Fruit fly (Drosophila melanogaster) whole organism, embryonic: Measurements from ENCODE around the gene Hrd3.

Experiments
- ATbp ChIP-seq: fragments of 200-800 bp; sonication (Bioruptor generic); optimal IDR thresholded peaks from 2 replicates; lab custom pipeline; 2017; ENCODE audit warnings: missing biosample characterization, mild to moderate bottlenecking, missing genetic modification characterization, missing genetic modification reagents
- BEAF-32 ChIP-seq: fragments of 200-800 bp; sonication (Bioruptor generic); optimal IDR thresholded peaks from 3 replicates; lab custom pipeline; 2017; ENCODE audit warnings: missing biosample characterization, missing genetic modification characterization, mild to moderate bottlenecking, moderate library complexity, missing genetic modification reagents
- CG10267 ChIP-seq: fragments of 200-800 bp; sonication (Bioruptor generic); optimal IDR thresholded peaks from 2 replicates; lab custom pipeline; 2018; ENCODE audit warnings: missing biosample characterization, mild to moderate bottlenecking, missing genetic modification characterization, moderate library complexity
- CG11695 ChIP-seq: fragments of 200-800 bp; sonication (Bioruptor generic); IDR thresholded peaks from 3 replicates; pipeline ENCODE4 v1.3.6; 2022; ENCODE audit warnings: missing biosample characterization, missing genetic modification characterization
- CG12299 ChIP-seq: fragments of 200-800 bp; sonication (Bioruptor generic); optimal IDR thresholded peaks from 2 replicates; lab custom pipeline; 2018; ENCODE audit warnings: missing biosample characterization, mild to moderate bottlenecking, missing genetic modification characterization
- CG13123 ChIP-seq: fragments of 200-800 bp; sonication (Bioruptor generic); optimal IDR thresholded peaks from 2 replicates; lab custom pipeline; 2016; ENCODE audit warnings: missing biosample characterization, missing genetic modification characterization
- CG17328 ChIP-seq: fragments of 200-800 bp; sonication (Bioruptor generic); IDR thresholded peaks from 2 replicates; pipeline ENCODE4 v1.3.6; 2022; ENCODE audit warnings: missing biosample characterization, missing genetic modification characterization
- CG1792 ChIP-seq: fragments of 200-800 bp; sonication (Bioruptor generic); optimal IDR thresholded peaks from 2 replicates; lab custom pipeline; 2016; ENCODE audit warnings: missing biosample characterization, missing genetic modification characterization
- CG31224 ChIP-seq: fragments of 200-800 bp; sonication (Bioruptor generic); IDR thresholded peaks from 2 replicates; pipeline ENCODE4 v1.3.6; 2022; ENCODE audit warnings: missing biosample characterization, missing genetic modification characterization
- CG32767 ChIP-seq: fragments of 200-800 bp; sonication (Bioruptor generic); IDR thresholded peaks from 2 replicates; pipeline ENCODE4 v1.3.6; 2022; ENCODE audit warnings: missing biosample characterization, missing genetic modification characterization
- CG33557 ChIP-seq: fragments of 200-800 bp; sonication (Bioruptor generic); optimal IDR thresholded peaks from 2 replicates; lab custom pipeline; 2019; ENCODE audit warnings: missing biosample characterization, mild to moderate bottlenecking, missing genetic modification characterization, moderate library complexity
- CG34422 ChIP-seq: fragments of 200-800 bp; sonication (Bioruptor generic); IDR thresholded peaks from 3 replicates; pipeline ENCODE4 v1.3.6; 2022; ENCODE audit warnings: missing biosample characterization, missing genetic modification characterization
- CG4360 ChIP-seq: fragments of 200-800 bp; sonication (Bioruptor generic); IDR thresholded peaks from 2 replicates; pipeline ENCODE4 v1.3.6; 2022; ENCODE audit warnings: missing biosample characterization, missing genetic modification characterization
- CG43689 ChIP-seq: fragments of 200-800 bp; sonication (Bioruptor generic); IDR thresholded peaks from 2 replicates; pipeline ENCODE4 v1.3.6; 2022; ENCODE audit warnings: missing biosample characterization, missing genetic modification characterization
- CG5953 ChIP-seq: fragments of 200-800 bp; sonication (Bioruptor generic); IDR thresholded peaks from 2 replicates; pipeline ENCODE4 v1.3.6; 2022; ENCODE audit warnings: missing biosample characterization, missing genetic modification characterization
- CG7357 ChIP-seq: fragments of 200-800 bp; sonication (Bioruptor generic); IDR thresholded peaks from 3 replicates; pipeline ENCODE4 v1.3.6; 2022; ENCODE audit warnings: missing biosample characterization, missing genetic modification characterization
- CG8089 ChIP-seq: fragments of 200-800 bp; sonication (Bioruptor generic); optimal IDR thresholded peaks from 3 replicates; lab custom pipeline; 2016; ENCODE audit warnings: missing biosample characterization, missing genetic modification characterization
- CG8388 ChIP-seq: fragments of 200-800 bp; sonication (Bioruptor generic); optimal IDR thresholded peaks from 2 replicates; lab custom pipeline; 2019; ENCODE audit warnings: missing biosample characterization, mild to moderate bottlenecking, missing genetic modification characterization, moderate library complexity
- CG8765 ChIP-seq: fragments of 200-800 bp; sonication (Bioruptor generic); IDR thresholded peaks from 2 replicates; pipeline ENCODE4 v1.3.6; 2022; ENCODE audit warnings: missing biosample characterization, missing genetic modification characterization
- CG9817 ChIP-seq: fragments of 200-800 bp; sonication (Bioruptor generic); optimal IDR thresholded peaks from 2 replicates; lab custom pipeline; 2018; ENCODE audit warnings: missing biosample characterization, mild to moderate bottlenecking, missing genetic modification characterization, moderate library complexity
- Dp ChIP-seq: fragments of 200-800 bp; sonication (Bioruptor generic); optimal IDR thresholded peaks from 2 replicates; lab custom pipeline; 2018; ENCODE audit warnings: missing biosample characterization, mild to moderate bottlenecking, missing genetic modification characterization, moderate library complexity
- ERR ChIP-seq: fragments of 200-800 bp; sonication (Bioruptor generic); optimal IDR thresholded peaks from 2 replicates; lab custom pipeline; 2016; ENCODE audit warnings: missing biosample characterization, missing genetic modification characterization
- Ets97D ChIP-seq: fragments of 200-800 bp; sonication (Bioruptor generic); optimal IDR thresholded peaks from 3 replicates; lab custom pipeline; 2016; ENCODE audit warnings: missing biosample characterization, missing genetic modification characterization
- Gsc ChIP-seq: fragments of 200-800 bp; sonication (Bioruptor generic); IDR thresholded peaks from 2 replicates; pipeline ENCODE4 v1.3.6; 2022; ENCODE audit warnings: missing biosample characterization, missing genetic modification characterization
- Hmr ChIP-seq: fragments of 200-800 bp; sonication (Bioruptor generic); optimal IDR thresholded peaks from 3 replicates; lab custom pipeline; 2017; ENCODE audit warnings: mild to moderate bottlenecking, missing biosample characterization, missing genetic modification reagents, missing genetic modification characterization
- Kr ChIP-seq: fragments of 200-800 bp; sonication (Bioruptor generic); optimal IDR thresholded peaks from 2 replicates; lab custom pipeline; 2017; ENCODE audit warnings: missing biosample characterization, mild to moderate bottlenecking, missing genetic modification characterization
- MESR4 ChIP-seq: fragments of 200-800 bp; sonication (Bioruptor generic); optimal IDR thresholded peaks from 2 replicates; lab custom pipeline; 2018; ENCODE audit warnings: missing biosample characterization, mild to moderate bottlenecking, missing genetic modification characterization, moderate library complexity
- NfI ChIP-seq: fragments of 200-800 bp; sonication (Bioruptor generic); optimal IDR thresholded peaks from 3 replicates; lab custom pipeline; 2018; ENCODE audit warnings: missing biosample characterization, mild to moderate bottlenecking, missing genetic modification characterization, moderate library complexity
- Optix ChIP-seq: fragments of 200-800 bp; sonication (Bioruptor generic); IDR thresholded peaks from 3 replicates; pipeline ENCODE4 v1.3.6; 2022; ENCODE audit warnings: missing biosample characterization, missing genetic modification characterization
- Sin3A ChIP-seq: fragments of >200 bp; optimal IDR thresholded peaks from 2 replicates; lab custom pipeline; 2018
- YL-1 ChIP-seq: fragments of 200-800 bp; sonication (Bioruptor generic); optimal IDR thresholded peaks from 3 replicates; lab custom pipeline; 2017; ENCODE audit warnings: missing biosample characterization, mild to moderate bottlenecking, missing genetic modification characterization
- cas ChIP-seq: fragments of 200-800 bp; sonication (Bioruptor generic); IDR thresholded peaks from 2 replicates; pipeline ENCODE4 v1.3.6; 2022; ENCODE audit warnings: missing biosample characterization, missing genetic modification characterization
- corto ChIP-seq: fragments of 200-800 bp; sonication (Bioruptor generic); optimal IDR thresholded peaks from 2 replicates; lab custom pipeline; 2016; ENCODE audit warnings: missing biosample characterization, mild to moderate bottlenecking, missing genetic modification characterization, moderate library complexity
- crol ChIP-seq: fragments of 200-800 bp; sonication (Bioruptor generic); IDR thresholded peaks from 2 replicates; pipeline ENCODE4 v1.3.6; 2022; ENCODE audit warnings: missing biosample characterization, missing genetic modification characterization
- dan ChIP-seq: fragments of 200-800 bp; sonication (Bioruptor generic); IDR thresholded peaks from 2 replicates; pipeline ENCODE4 v1.3.6; 2022; ENCODE audit warnings: missing biosample characterization, missing genetic modification characterization
- ems ChIP-seq: fragments of 200-800 bp; sonication (Bioruptor generic); optimal IDR thresholded peaks from 3 replicates; lab custom pipeline; 2016; ENCODE audit warnings: missing biosample characterization, missing genetic modification characterization
- en ChIP-seq: fragments of 200-800 bp; sonication (Bioruptor generic); optimal IDR thresholded peaks from 2 replicates; lab custom pipeline; 2016; ENCODE audit warnings: missing biosample characterization, missing genetic modification characterization
- eyg ChIP-seq: fragments of 200-800 bp; sonication (Bioruptor generic); optimal IDR thresholded peaks from 3 replicates; lab custom pipeline; 2016; ENCODE audit warnings: missing biosample characterization, missing genetic modification characterization
- fd96Cb ChIP-seq: fragments of 200-800 bp; sonication (Bioruptor generic); optimal IDR thresholded peaks from 2 replicates; lab custom pipeline; 2018; ENCODE audit warnings: missing biosample characterization, mild to moderate bottlenecking, missing genetic modification characterization, moderate library complexity
- fru ChIP-seq: fragments of >200 bp; optimal IDR thresholded peaks from 2 replicates; lab custom pipeline; 2017
- gce ChIP-seq: fragments of 200-800 bp; sonication (Bioruptor generic); IDR thresholded peaks from 3 replicates; pipeline ENCODE4 v1.3.6; 2022; ENCODE audit warnings: missing biosample characterization, missing genetic modification characterization
- klu ChIP-seq: fragments of 200-800 bp; sonication (Bioruptor generic); IDR thresholded peaks from 2 replicates; pipeline ENCODE4 v1.3.6; 2022; ENCODE audit warnings: missing biosample characterization, missing genetic modification characterization
- knrl ChIP-seq: fragments of 200-800 bp; sonication (Bioruptor generic); IDR thresholded peaks from 3 replicates; pipeline ENCODE4 v1.3.6; 2022; ENCODE audit warnings: missing biosample characterization, missing genetic modification characterization; ENCODE audit not compliant: partially characterized antibody
- nom ChIP-seq: fragments of 200-800 bp; sonication (Bioruptor generic); optimal IDR thresholded peaks from 2 replicates; lab custom pipeline; 2017; ENCODE audit warnings: missing biosample characterization, missing genetic modification characterization, mild to moderate bottlenecking, moderate library complexity, missing genetic modification reagents
- prd ChIP-seq, 3 experiments: fragments of >200 bp in 2 of 3; fragments of 200-800 bp in 1 of 3; sonication (Bioruptor generic) in 1 of 3; optimal IDR thresholded peaks in 2 of 3; IDR thresholded peaks in 1 of 3; 2 replicates in 2 of 3; 3 replicates in 1 of 3; pipeline versions ENCODE4 v1.3.6 to Lab custom; 2017 to 2022; ENCODE audit warnings: missing biosample characterization in 1 of 3, missing genetic modification characterization in 1 of 3
- ro ChIP-seq: fragments of 200-800 bp; sonication (Bioruptor generic); IDR thresholded peaks from 2 replicates; pipeline ENCODE4 v1.3.6; 2022; ENCODE audit warnings: missing biosample characterization, missing genetic modification characterization
- sd ChIP-seq: fragments of 200-800 bp; sonication (Bioruptor generic); optimal IDR thresholded peaks from 3 replicates; lab custom pipeline; 2018; ENCODE audit warnings: missing biosample characterization, mild to moderate bottlenecking, missing genetic modification characterization, moderate library complexity
- sima ChIP-seq: fragments of 200-800 bp; sonication (Bioruptor generic); optimal IDR thresholded peaks from 2 replicates; lab custom pipeline; 2016; ENCODE audit warnings: missing biosample characterization, missing genetic modification characterization
- unpg ChIP-seq: fragments of 200-800 bp; sonication (Bioruptor generic); optimal IDR thresholded peaks from 3 replicates; lab custom pipeline; 2018; ENCODE audit warnings: missing biosample characterization, mild to moderate bottlenecking, missing genetic modification characterization, moderate library complexity
- vvl ChIP-seq: fragments of 200-800 bp; sonication (Bioruptor generic); IDR thresholded peaks from 2 replicates; pipeline ENCODE4 v1.3.6; 2022; ENCODE audit warnings: missing biosample characterization, missing genetic modification characterization
- wek ChIP-seq: fragments of 200-800 bp; sonication (Bioruptor generic); optimal IDR thresholded peaks from 3 replicates; lab custom pipeline; 2018; ENCODE audit warnings: missing biosample characterization, mild to moderate bottlenecking, missing genetic modification characterization, moderate library complexity

The Hrd3 gene

DNA sequence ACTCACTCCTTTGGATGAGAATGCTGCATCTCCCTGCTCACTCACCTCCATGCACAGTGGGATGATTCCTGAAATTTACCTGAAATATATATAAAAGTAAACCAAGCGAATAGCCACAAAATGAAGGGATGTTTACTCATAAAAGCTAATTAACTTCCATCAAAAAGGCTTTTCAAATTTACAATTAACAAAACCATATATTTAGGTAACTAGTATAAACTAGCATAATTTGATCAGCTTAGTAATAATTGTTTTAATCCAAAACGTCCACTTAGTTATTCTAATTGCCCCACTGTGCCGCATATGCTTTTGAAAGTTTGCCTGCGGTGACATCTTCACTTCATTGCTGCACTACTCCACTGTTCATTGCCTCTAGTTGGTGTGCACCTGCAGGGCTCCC lies 25.6 kb upstream of the Hrd3 start (continued):
- peak; percentile 12; the same call in 1 of the 2 replicates for TF ChIP-seq CG8765 (GFP tag; lab: Robert Waterston, UW)
- TF ChIP-seq wek (GFP tag; lab: Kevin White, UChicago): no peak
- 0 out of 3 replicates have a peak, but pooled peaks have one; percentile 20 for TF ChIP-seq knrl (GFP tag; lab: Robert Waterston, UW)
- TF ChIP-seq klu (GFP tag; lab: Robert Waterston, UW): no peak
- TF ChIP-seq CG9817 (tag; lab: Kevin White, UChicago): peak; percentile 55
- TF ChIP-seq vvl: peak; percentile 72
- TF ChIP-seq eyg (GFP tag; lab: Kevin White, UChicago): no peak
- TF ChIP-seq CG8089 (GFP tag; lab: Kevin White, UChicago): peak; percentile 37
- 0 out of 3 replicates have a peak, but pooled peaks have one; percentile 30 for TF ChIP-seq Optix
- peak; percentile 73; the same call in 2 of the 3 replicates for TF ChIP-seq CG34422 (GFP tag; lab: Robert Waterston, UW)
- peak; percentile 43 for TF ChIP-seq Hmr (GFP tag; lab: Kevin White, UChicago)
- peak; percentile 89 for TF ChIP-seq fd96Cb
- no peak for TF ChIP-seq dan (GFP tag; lab: Robert Waterston, UW)
- peak; percentile 23 for TF ChIP-seq ERR (GFP tag; lab: Kevin White, UChicago)
- TF ChIP-seq en: peak; percentile 17
- TF ChIP-seq CG10267 (tag; lab: Kevin White, UChicago): peak; percentile 78
- no peak for TF ChIP-seq CG4360 (GFP tag; lab: Robert Waterston, UW)
- peak; percentile 75 for TF ChIP-seq ATbp
- no peak for TF ChIP-seq BEAF-32
- no peak for TF ChIP-seq Gsc
- TF ChIP-seq MESR4 (GFP tag; lab: Kevin White, UChicago): no peak
- no peak for TF ChIP-seq CG1792 (GFP tag; lab: Kevin White, UChicago)
- TF ChIP-seq nom (GFP tag; lab: Kevin White, UChicago): peak; percentile 72
- TF ChIP-seq CG43689 (GFP tag; lab: Robert Waterston, UW): no peak
- no peak for TF ChIP-seq fru (lab: Kevin White, UChicago)
- TF ChIP-seq crol: no peak
- peak; percentile 39; the same call in 1 of the 3 replicates for TF ChIP-seq CG11695 (GFP tag; lab: Robert Waterston, UW)
- 0 out of 2 replicates have a peak, but pooled peaks have one; percentile 16 for TF ChIP-seq CG31224 (GFP tag; lab: Robert Waterston, UW)
- TF ChIP-seq cas (GFP tag; lab: Robert Waterston, UW): no peak
- TF ChIP-seq Kr (GFP tag; lab: Kevin White, UChicago): no peak
- TF ChIP-seq sd (tag; lab: Kevin White, UChicago): no peak
- peak; percentile 32; the same call in 1 of the 2 replicates for TF ChIP-seq ro
- 0 out of 3 replicates have a peak, but pooled peaks have one; percentile 40 for TF ChIP-seq CG7357 (GFP tag; lab: Robert Waterston, UW)
- peak; percentile 67 for TF ChIP-seq CG17328 (GFP tag; lab: Robert Waterston, UW)
- peak; percentile 44 for TF ChIP-seq NfI (GFP tag; lab: Kevin White, UChicago)
- no peak for TF ChIP-seq sima (GFP tag; lab: Kevin White, UChicago)
- peak; percentile 11 for TF ChIP-seq CG12299
- TF ChIP-seq Ets97D: peak; percentile 21
- TF ChIP-seq CG8388 (GFP tag; lab: Kevin White, UChicago): peak; percentile 85
- no peak for TF ChIP-seq prd (optimal IDR thresholded peaks at IDR 0.05; lab: Kevin White, UChicago)
- TF ChIP-seq prd (GFP tag; IDR thresholded peaks at IDR 0.05; lab: Robert Waterston, UW): peak; percentile 74
- TF ChIP-seq unpg (GFP tag; lab: Kevin White, UChicago): peak; percentile 86
- TF ChIP-seq CG32767: peak; percentile 50; the same call in 1 of the 2 replicates
- no peak for TF ChIP-seq Dp (GFP tag; lab: Kevin White, UChicago)
- 0 out of 2 replicates have a peak, but pooled peaks have one; percentile 21 for TF ChIP-seq CG5953
- no peak for TF ChIP-seq YL-1 (GFP tag; lab: Kevin White, UChicago)
- peak; percentile 52; the same call in 1 of the 3 replicates for TF ChIP-seq gce (GFP tag; lab: Robert Waterston, UW)
- peak; percentile 31 for TF ChIP-seq corto
- peak; percentile 3 for TF ChIP-seq CG13123 (GFP tag; lab: Kevin White, UChicago)
- TF ChIP-seq Sin3A (lab: Kevin White, UChicago): no peak
- TF ChIP-seq CG33557 (GFP tag; lab: Kevin White, UChicago): peak; percentile 85
- peak; percentile 71 for TF ChIP-seq ems (GFP tag; lab: Kevin White, UChicago)
